Fruit fly (Drosophila melanogaster) Kc167 (cell line): ENCODE data around the gene CG17544.

Experiments
- Myc ChIP-seq: fragments of >200 bp; optimal IDR thresholded peaks from 2 replicates; lab custom pipeline; 2017; ENCODE audit warnings: missing external identifiers
- Sin3A ChIP-seq: fragments of >200 bp; optimal IDR thresholded peaks from 2 replicates; lab custom pipeline; 2018; ENCODE audit warnings: missing external identifiers
- h ChIP-seq: fragments of >200 bp; optimal IDR thresholded peaks from 3 replicates; lab custom pipeline; 2018; ENCODE audit warnings: missing external identifiers
- insv ChIP-seq: fragments of >200 bp; optimal IDR thresholded peaks from 3 replicates; lab custom pipeline; 2018; ENCODE audit warnings: missing external identifiers
- psq ChIP-seq: fragments of >200 bp; optimal IDR thresholded peaks from 2 replicates; lab custom pipeline; 2017; ENCODE audit warnings: missing external identifiers
- ttk ChIP-seq: sonication (Bioruptor generic); optimal IDR thresholded peaks from 2 replicates; lab custom pipeline; 2017; ENCODE audit warnings: missing external identifiers

Gene CG17544

DNA sequence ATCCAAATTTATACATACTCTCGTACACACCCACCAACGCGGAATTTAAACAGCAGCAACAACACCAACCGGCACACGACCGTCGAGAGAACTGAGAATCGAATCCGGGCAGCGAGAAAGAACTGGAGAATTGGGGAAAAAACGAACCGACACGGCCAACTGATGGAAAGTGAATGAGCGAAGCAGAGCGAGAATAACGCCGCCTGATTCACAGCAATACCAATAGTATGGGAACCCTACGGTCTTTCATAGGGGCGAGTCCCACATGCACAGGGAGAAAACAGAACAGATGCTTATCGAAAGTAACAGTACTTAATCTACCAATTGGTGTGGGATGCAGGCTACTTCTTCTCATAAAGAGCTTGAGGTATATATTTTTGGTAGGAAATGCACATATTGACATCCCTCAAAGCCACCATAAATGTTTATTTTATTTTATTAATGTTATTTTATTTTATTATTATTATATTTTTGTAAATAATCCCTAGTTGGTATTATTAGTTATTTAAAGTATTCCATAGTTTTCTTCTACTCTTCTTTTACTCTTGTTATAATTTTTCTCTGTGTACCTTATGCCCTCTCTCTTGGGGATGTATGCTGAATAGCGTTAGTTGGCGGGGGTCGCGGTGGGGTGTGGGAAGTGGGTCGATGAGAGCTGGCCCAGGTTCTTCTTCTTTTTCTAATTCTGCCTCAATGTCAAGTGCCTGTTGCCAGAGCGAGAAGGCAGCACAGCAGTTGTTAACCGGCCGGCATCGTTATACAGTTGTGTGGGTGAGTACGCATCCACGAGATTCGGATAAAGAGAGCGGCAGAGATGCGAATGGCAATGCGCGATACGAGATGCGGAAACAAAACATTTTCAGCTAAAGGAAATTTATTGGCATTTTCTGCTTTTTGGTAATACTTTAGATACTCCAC, at the start of gene CG17544:
TSS of gene CG17544 (minus strand) at position 177 of the 918 bp plus-strand sequence.
- TF ChIP-seq Sin3A (lab: Kevin White, UChicago) (no peak), psq (lab: Kevin White, UChicago) (no peak), ttk (no peak), Myc (lab: Kevin White, UChicago) (no peak), h (lab: Kevin White, UChicago) (no peak), insv (lab: Kevin White, UChicago) (no peak)

DNA sequence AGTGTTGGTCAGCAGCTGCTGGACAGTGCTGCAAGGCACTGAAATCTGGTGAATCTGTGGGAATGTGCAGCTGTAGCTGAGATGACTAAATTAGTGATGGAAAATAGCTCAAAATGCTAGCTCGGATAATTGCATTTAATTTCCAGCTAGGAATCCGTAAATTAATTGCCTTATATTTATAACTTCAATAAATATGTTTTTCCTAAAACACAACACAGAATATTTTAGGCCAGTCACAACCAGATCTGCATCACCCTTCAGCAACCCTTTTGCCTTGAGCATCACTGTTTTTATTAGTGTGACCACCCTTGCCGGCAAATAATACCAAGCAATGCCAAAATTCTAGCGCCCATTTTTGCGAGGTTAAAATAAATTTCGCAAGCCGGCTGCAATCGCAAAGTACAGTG, 46.4 kb upstream of the CG17544 start, which contains the start of gene Hs2st:
TSS of gene Hs2st (minus strand) at position 17 of the 407 bp plus-strand sequence.
- TF ChIP-seq h (lab: Kevin White, UChicago) (no peak), ttk (no peak)

DNA sequence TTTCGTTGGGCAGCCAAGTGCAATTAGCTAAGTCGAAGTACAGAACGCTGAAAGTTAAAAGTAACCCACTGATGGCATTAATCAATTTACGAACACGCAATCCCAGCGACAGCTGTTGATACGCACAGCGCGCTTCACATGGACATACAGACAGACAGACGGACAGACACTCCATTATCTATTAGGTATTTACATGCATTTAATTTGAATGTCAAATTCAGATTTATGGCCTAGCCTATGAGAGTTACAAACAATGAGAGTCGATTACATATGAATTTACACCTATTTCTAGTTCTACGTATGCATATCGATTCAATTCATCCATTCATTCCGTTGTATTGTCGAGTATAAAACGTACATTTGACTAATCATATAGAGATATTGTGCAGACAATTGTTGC, 44.3 kb upstream of the CG17544 start, which contains the start of gene CG10237:
TSS of gene CG10237 (minus strand) at position 101 of the 400 bp plus-strand sequence.
- TF ChIP-seq ttk (no peak), Sin3A (lab: Kevin White, UChicago) (no peak), psq (lab: Kevin White, UChicago) (no peak), h (lab: Kevin White, UChicago) (no peak), insv (lab: Kevin White, UChicago) (no peak), Myc (lab: Kevin White, UChicago) (no peak)

DNA sequence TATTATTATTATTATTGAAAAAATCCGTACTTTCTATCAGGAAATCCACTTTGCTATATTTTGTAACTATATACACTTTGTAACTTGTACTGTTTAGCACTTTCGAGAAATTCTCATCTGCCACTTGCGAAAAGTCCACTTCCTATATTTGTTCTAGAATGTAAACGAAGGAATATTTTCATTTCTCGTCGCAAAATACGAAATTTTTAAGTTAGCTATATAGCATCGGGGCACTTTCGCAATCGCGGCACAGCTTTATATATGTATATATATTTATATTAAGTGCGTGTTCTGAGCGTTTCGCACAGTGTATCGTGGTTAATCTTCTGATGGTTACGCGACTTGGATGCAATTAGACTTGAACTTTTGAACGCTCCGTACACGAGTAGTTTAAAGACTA, 43.5 kb upstream of the CG17544 start, which contains the start of gene RanGAP:
TSS of gene RanGAP (plus strand) at position 169 of the 400 bp plus-strand sequence.
- no peak for TF ChIP-seq Myc (lab: Kevin White, UChicago)
- TF ChIP-seq ttk, result no peak
- TF ChIP-seq Sin3A (lab: Kevin White, UChicago), result no peak
- TF ChIP-seq psq (lab: Kevin White, UChicago), result no peak
- no peak for TF ChIP-seq insv (lab: Kevin White, UChicago)
- no peak for TF ChIP-seq h (lab: Kevin White, UChicago)

DNA sequence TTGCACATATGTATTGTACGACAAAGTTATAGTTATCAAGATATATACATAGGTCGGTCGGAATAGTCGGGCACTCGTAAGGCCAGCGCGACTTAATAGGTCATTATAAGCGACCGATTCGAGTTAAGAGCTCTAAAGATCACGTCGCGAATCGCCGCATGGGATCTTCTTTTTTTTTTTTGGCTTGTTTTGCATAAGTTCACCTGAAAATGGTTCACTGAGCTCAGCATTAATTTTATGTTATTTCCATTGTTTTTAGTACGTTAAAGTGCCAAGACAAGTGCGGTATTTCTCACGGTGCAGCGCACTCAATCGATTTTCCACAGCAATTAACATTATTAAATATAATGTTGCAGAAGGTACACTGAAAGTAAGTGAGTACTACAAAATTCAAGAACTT, 43.0 kb upstream of the CG17544 start:
- TF ChIP-seq ttk (no peak), Myc (lab: Kevin White, UChicago) (no peak), Sin3A (lab: Kevin White, UChicago) (no peak), psq (lab: Kevin White, UChicago) (no peak), h (lab: Kevin White, UChicago) (no peak), insv (lab: Kevin White, UChicago) (no peak)

DNA sequence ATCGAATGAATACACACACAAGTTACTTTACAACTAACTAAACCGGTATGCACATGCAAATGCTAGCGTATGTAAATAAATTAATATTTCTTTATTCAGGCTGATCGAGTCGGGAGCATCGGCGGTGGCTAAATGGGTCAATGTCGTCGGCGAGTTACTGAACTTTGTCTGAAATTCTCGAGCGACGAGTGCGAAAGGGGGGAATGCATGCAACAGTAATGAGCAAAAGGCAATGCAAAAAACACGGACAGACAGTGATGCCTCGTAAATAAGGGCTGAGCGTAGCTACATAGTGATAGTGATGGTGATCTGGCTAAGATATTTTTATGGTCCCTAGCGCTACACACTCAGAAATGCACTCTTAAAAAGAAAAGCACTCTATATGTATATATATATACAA, 42.4 kb upstream of the CG17544 start:
- TF ChIP-seq psq (lab: Kevin White, UChicago) (no peak), Myc (lab: Kevin White, UChicago) (no peak), Sin3A (lab: Kevin White, UChicago) (no peak)

DNA sequence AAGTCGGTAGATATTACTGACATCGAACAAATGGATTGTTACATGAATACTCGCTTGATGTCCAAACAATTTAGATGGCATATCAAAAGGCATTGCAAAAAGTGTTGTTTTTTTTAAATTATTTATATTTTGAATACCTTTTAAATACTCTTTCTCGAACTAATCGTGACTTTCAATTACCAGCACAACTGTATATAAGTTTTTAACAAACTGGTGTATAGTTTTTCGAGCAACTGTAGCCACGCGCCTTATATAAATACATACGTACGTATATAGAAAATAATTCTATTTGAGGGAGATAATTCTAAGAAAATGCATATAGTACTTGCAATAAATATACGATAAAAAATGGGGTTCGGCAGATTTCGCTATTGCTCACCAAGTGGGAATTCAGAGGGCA, 42.0 kb upstream of the CG17544 start:
- TF ChIP-seq h (lab: Kevin White, UChicago) (no peak), insv (lab: Kevin White, UChicago) (no peak), Myc (lab: Kevin White, UChicago) (no peak), Sin3A (lab: Kevin White, UChicago) (no peak), psq (lab: Kevin White, UChicago) (no peak), ttk (no peak)

DNA sequence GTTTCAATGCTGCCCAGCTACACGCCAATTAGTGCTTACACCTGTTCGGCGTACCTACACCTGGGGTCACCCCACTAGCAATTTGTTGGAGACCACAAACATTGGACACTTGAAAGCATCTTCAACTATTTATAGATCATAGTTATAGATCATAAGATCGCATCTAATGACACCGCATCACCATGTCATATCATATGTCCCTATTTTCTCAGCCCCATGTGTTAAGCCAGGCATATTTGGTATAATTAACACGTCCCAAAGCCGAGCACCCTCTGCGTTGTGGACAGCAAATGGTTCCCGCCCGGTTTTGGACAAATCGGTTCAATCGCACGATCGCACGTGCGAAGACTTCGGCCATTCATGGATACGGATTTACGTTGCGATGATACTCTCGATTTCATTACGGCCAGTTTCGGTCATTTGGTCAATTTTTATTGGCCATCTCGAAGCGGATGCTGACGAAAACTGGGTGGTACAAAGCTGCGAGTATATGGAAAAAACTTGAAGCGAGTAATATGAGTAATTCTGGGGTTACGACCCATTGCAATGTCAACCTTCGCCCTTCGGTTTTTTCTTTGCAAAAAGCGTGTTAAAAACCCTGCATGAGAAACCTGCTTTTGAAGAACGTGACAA, 41.4 kb upstream of the CG17544 start:
- TF ChIP-seq Myc (lab: Kevin White, UChicago), result no peak
- TF ChIP-seq h (lab: Kevin White, UChicago), result no peak
- no peak for TF ChIP-seq Sin3A (lab: Kevin White, UChicago)
- no peak for TF ChIP-seq ttk
- no peak for TF ChIP-seq insv (lab: Kevin White, UChicago)
- TF ChIP-seq psq (lab: Kevin White, UChicago), result no peak

DNA sequence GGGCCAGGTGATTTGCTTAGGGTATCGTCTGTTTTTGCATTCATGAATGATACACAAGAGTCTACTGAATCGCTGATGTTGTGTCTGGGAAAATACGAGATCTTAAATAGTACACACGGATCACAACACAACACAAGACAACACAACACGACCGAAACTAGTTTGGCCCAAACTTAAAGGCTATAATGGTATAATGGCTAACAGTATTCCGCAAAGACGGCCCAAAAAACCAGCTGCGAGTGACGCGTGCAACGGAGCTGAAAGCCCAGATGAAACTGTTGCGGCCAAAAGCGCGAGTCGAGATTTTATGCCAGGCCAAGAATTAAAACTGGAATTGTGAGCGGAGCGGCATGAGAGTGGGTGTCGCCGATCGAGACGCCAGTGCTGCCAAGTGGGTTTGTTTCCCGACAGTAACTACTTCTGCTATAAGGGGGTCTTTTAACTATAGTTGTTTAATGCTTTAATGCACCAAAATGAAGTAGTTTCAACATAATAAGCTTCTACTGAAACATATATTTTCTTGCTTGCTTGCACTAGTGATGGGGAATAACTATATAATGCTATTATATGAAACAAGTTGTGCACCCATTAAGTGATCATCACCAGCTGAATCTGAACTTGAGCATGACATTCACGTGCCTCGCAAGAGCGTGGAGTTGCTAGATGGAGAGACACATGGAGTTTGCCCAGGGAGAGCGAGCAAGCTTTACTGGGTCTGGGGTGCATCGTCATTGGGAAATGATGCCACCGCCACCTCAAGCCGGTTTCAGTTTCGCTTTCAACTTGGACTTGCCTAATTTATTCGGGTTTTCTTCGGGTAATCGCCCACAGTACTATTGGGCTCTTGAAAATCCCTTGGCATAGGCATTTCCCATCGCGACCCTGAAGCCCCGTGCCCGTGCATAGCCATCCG, 40.6 kb upstream of the CG17544 start:
- no peak for TF ChIP-seq psq (lab: Kevin White, UChicago)
- TF ChIP-seq Sin3A (lab: Kevin White, UChicago), result no peak
- no peak for TF ChIP-seq insv (lab: Kevin White, UChicago)
- no peak for TF ChIP-seq h (lab: Kevin White, UChicago)
- TF ChIP-seq Myc (lab: Kevin White, UChicago), result no peak
- no peak for TF ChIP-seq ttk

DNA sequence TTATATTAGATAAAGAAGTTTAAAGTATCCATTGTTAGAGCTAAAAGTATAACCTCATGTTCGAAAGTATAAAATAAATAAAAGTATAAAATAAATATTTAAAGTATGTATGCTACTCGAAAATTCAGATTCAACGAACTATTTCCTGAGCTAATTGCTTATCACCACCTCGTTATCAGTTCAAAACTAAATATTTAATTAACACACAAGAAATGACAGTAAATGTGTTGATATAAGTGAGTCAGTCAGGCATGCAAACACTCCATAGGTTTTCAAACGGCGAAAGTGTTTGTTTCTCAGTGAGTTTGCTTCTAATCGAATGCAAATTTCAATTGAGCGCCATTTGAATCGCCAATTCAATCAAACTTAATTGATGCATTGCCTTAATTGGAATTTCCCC, 36.0 kb upstream of the CG17544 start:
- TF ChIP-seq Sin3A (lab: Kevin White, UChicago), result no peak
- no peak for TF ChIP-seq h (lab: Kevin White, UChicago)
- TF ChIP-seq Myc (lab: Kevin White, UChicago), result no peak
- TF ChIP-seq psq (lab: Kevin White, UChicago), result no peak
- TF ChIP-seq insv (lab: Kevin White, UChicago), result no peak
- no peak for TF ChIP-seq ttk

DNA sequence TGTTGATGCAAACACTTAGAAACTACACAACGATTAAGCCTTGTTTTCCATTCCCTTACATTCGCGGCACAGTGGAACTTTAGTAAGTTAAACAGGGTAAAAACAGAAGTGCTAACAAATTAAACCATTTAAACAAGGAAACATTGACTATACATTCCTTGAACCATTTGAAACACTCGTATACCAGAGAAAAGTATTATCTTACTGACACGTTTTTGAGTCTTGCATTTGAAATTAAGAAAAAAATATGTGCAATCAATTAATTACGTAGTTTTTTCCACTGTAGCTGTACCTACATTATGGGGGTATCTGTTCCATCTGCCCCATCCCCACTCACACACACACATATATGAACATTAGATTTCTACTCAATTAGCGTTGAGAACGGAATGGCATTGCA, 35.0 kb upstream of the CG17544 start:
- TF ChIP-seq Sin3A (lab: Kevin White, UChicago) (no peak), ttk (no peak), Myc (lab: Kevin White, UChicago) (no peak), psq (lab: Kevin White, UChicago) (no peak), h (lab: Kevin White, UChicago) (no peak), insv (lab: Kevin White, UChicago) (no peak)
